Fruit fly (Drosophila melanogaster) whole organism, adult: ENCODE measurements around the gene Nepl8.

Source experiments
- CG11617 ChIP-seq: fragments of 200-800 bp; sonication (Bioruptor generic); optimal IDR thresholded peaks from 2 replicates; lab custom pipeline; 2017; ENCODE audit warnings: mild to moderate bottlenecking, missing biosample characterization, missing genetic modification reagents, missing genetic modification characterization
- CG12768 ChIP-seq: fragments of 200-800 bp; sonication (Bioruptor generic); optimal IDR thresholded peaks from 2 replicates; lab custom pipeline; 2017; ENCODE audit warnings: missing biosample characterization, missing genetic modification characterization, mild to moderate bottlenecking, moderate library complexity, missing genetic modification reagents
- CG14711 ChIP-seq: fragments of 200-800 bp; sonication (Bioruptor generic); optimal IDR thresholded peaks from 2 replicates; lab custom pipeline; 2018; ENCODE audit warnings: missing biosample characterization, mild to moderate bottlenecking, missing genetic modification characterization, moderate library complexity
- CG1620 ChIP-seq: fragments of 200-800 bp; sonication (Bioruptor generic); optimal IDR thresholded peaks from 2 replicates; lab custom pipeline; 2016; ENCODE audit warnings: missing biosample characterization, missing genetic modification characterization
- CG33017 ChIP-seq: fragments of 200-800 bp; sonication (Bioruptor generic); optimal IDR thresholded peaks from 2 replicates; lab custom pipeline; 2018; ENCODE audit warnings: missing biosample characterization, mild to moderate bottlenecking, missing genetic modification characterization, moderate library complexity
- CG5204 ChIP-seq: fragments of 200-800 bp; sonication (Bioruptor generic); optimal IDR thresholded peaks from 2 replicates; lab custom pipeline; 2016; ENCODE audit warnings: missing biosample characterization, missing genetic modification characterization
- CG7045 ChIP-seq: fragments of 200-800 bp; sonication (Bioruptor generic); optimal IDR thresholded peaks from 2 replicates; lab custom pipeline; 2017; ENCODE audit warnings: missing biosample characterization, mild to moderate bottlenecking, missing genetic modification characterization
- CG7101 ChIP-seq: fragments of 200-800 bp; sonication (Bioruptor generic); optimal IDR thresholded peaks from 2 replicates; lab custom pipeline; 2018; ENCODE audit warnings: missing biosample characterization, mild to moderate bottlenecking, missing genetic modification characterization, moderate library complexity
- Clk ChIP-seq: fragments of 200-800 bp; sonication (Bioruptor generic); optimal IDR thresholded peaks from 2 replicates; lab custom pipeline; 2017; ENCODE audit warnings: missing biosample characterization, missing genetic modification characterization
- Crg-1 ChIP-seq: fragments of 200-800 bp; sonication (Bioruptor generic); optimal IDR thresholded peaks from 2 replicates; lab custom pipeline; 2016; ENCODE audit warnings: missing biosample characterization, missing genetic modification characterization
- Hr96 ChIP-seq: fragments of 200-800 bp; sonication (Bioruptor generic); optimal IDR thresholded peaks from 2 replicates; lab custom pipeline; 2016; ENCODE audit warnings: missing biosample characterization, missing genetic modification characterization
- Mnt ChIP-seq: fragments of 200-800 bp; sonication (Bioruptor generic); optimal IDR thresholded peaks from 2 replicates; lab custom pipeline; 2016; ENCODE audit warnings: missing biosample characterization, mild to moderate bottlenecking, missing genetic modification characterization
- bab1 ChIP-seq: fragments of 200-800 bp; sonication (Bioruptor generic); optimal IDR thresholded peaks from 3 replicates; lab custom pipeline; 2019; ENCODE audit warnings: missing biosample characterization, mild to moderate bottlenecking, missing genetic modification characterization, moderate library complexity
- cic ChIP-seq: fragments of 200-800 bp; sonication (Bioruptor generic); optimal IDR thresholded peaks from 2 replicates; lab custom pipeline; 2017; ENCODE audit warnings: missing biosample characterization, mild to moderate bottlenecking, missing genetic modification characterization, moderate library complexity
- cnc ChIP-seq, 2 experiments: fragments of >200 bp; optimal IDR thresholded peaks; 2 replicates each; lab custom pipeline; 2017
- kay ChIP-seq: fragments of 200-800 bp; sonication (Bioruptor generic); peaks from one replicate; lab custom pipeline; 2016; ENCODE audit warnings: missing biosample characterization, missing genetic modification characterization, borderline replicate concordance
- ovo ChIP-seq: fragments of 200-800 bp; sonication (Bioruptor generic); optimal IDR thresholded peaks from 2 replicates; lab custom pipeline; 2016; ENCODE audit warnings: missing biosample characterization, missing genetic modification characterization
- pad ChIP-seq: fragments of 200-800 bp; sonication (Bioruptor generic); optimal IDR thresholded peaks from 3 replicates; lab custom pipeline; 2017; ENCODE audit warnings: missing biosample characterization, missing genetic modification characterization, mild to moderate bottlenecking, moderate library complexity, missing genetic modification reagents
- tj ChIP-seq: fragments of 200-800 bp; sonication (Bioruptor generic); optimal IDR thresholded peaks from 3 replicates; lab custom pipeline; 2017; ENCODE audit warnings: missing biosample characterization, mild to moderate bottlenecking, missing genetic modification characterization, moderate library complexity
- toe ChIP-seq: fragments of 200-800 bp; sonication (Bioruptor generic); optimal IDR thresholded peaks from 2 replicates; lab custom pipeline; 2016; ENCODE audit warnings: missing biosample characterization, missing genetic modification characterization

The Nepl8 gene

DNA sequence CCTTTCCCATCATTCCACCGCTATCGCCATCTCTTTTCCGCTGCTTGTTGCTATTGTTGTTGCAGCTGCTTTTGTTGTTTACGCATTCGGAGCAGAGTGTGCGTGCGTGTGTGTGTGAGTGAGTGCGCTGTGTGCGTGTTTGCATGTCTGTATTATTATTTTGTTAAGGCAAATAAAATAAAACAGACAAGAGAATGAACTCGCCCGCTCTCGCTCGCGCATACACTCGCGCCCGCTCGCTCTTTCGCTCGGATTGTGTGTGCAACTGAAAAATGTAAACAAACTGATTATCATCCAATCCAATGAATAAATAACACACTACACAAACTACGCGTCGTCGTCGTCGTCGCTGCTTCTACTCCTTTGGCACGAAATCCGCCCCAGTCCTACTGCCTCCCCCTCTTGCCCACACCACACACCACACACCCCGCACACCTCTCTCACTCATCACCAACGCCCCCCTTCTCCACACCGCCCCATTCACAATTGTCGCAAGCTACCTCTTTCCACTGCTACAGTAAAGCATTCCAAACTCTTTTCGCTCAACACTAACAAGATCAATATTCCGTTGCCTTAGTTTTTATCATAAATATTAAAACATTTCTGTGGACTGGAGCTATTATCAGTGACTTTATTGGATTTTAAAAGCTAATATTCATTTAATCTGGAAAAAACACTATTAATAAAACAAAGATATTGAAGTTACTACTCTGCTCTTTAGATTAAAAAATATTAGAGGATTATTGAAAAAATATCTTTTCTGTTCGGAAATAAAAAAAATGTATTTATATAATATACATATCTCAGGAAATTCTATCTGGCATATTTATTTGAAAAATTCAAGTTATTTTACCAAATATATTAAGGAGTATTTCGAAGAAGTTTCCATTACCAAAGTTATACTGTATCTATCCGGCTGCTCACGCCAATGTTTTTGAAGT is 33.7 kb downstream of the Nepl8 start:
- TF ChIP-seq Hr96 (GFP tag; lab: Kevin White, UChicago) (no peak), CG7101 (tag; lab: Kevin White, UChicago) (peak; percentile 73), CG12768 (GFP tag; lab: Kevin White, UChicago) (peak; percentile 83), toe (GFP tag; lab: Kevin White, UChicago) (no peak), ovo (GFP tag; lab: Kevin White, UChicago) (peak; percentile 78), cic (GFP tag; lab: Kevin White, UChicago) (peak; percentile 98), CG1620 (GFP tag; lab: Kevin White, UChicago) (peak; percentile 33), cnc (optimal IDR thresholded peaks at IDR 0.05; lab: Kevin White, UChicago) (no peak), bab1 (GFP tag; lab: Kevin White, UChicago) (no peak), tj (GFP tag; lab: Kevin White, UChicago) (no peak), pad (GFP tag; lab: Kevin White, UChicago) (peak; percentile 48), CG33017 (tag; lab: Kevin White, UChicago) (peak; percentile 51), CG7045 (GFP tag; lab: Kevin White, UChicago) (no peak), CG14711 (peak; percentile 15), kay (GFP tag; lab: Kevin White, UChicago) (peak; percentile 96), CG11617 (GFP tag; lab: Kevin White, UChicago) (peak; percentile 57), Crg-1 (GFP tag; lab: Kevin White, UChicago) (peak; percentile 48), CG5204 (GFP tag; lab: Kevin White, UChicago) (peak; percentile 2), Clk (GFP tag; lab: Kevin White, UChicago) (peak; percentile 41), Mnt (GFP tag; lab: Kevin White, UChicago) (peak; percentile 64)

- TF ChIP-seq CG14711 = peak; percentile 2
- TF ChIP-seq CG7101 (tag; lab: Kevin White, UChicago) = no peak
- no peak for TF ChIP-seq Hr96 (GFP tag; lab: Kevin White, UChicago)
- TF ChIP-seq cnc (optimal IDR thresholded peaks at IDR 0.05; lab: Kevin White, UChicago) = no peak
- TF ChIP-seq Crg-1 (GFP tag; lab: Kevin White, UChicago) = no peak
- peak; percentile 80 for TF ChIP-seq tj (GFP tag; lab: Kevin White, UChicago)
- no peak for TF ChIP-seq CG1620 (GFP tag; lab: Kevin White, UChicago)
- peak; percentile 68 for TF ChIP-seq cic (GFP tag; lab: Kevin White, UChicago)
- peak; percentile 0 for TF ChIP-seq ovo (GFP tag; lab: Kevin White, UChicago)
- TF ChIP-seq CG33017 (tag; lab: Kevin White, UChicago) = no peak
These were observed 34.3 kb downstream of the Nepl8 start for dm6 chr2L:16522286-16522646.

- TF ChIP-seq cic (GFP tag; lab: Kevin White, UChicago) (peak; percentile 95), Hr96 (GFP tag; lab: Kevin White, UChicago) (no peak), tj (GFP tag; lab: Kevin White, UChicago) (peak; percentile 74), Mnt (GFP tag; lab: Kevin White, UChicago) (peak; percentile 42), CG1620 (GFP tag; lab: Kevin White, UChicago) (peak; percentile 24), CG11617 (GFP tag; lab: Kevin White, UChicago) (peak; percentile 6), CG7045 (GFP tag; lab: Kevin White, UChicago) (peak; percentile 59), CG7101 (tag; lab: Kevin White, UChicago) (peak; percentile 47), ovo (GFP tag; lab: Kevin White, UChicago) (peak; percentile 77), cnc (optimal IDR thresholded peaks at IDR 0.05; lab: Kevin White, UChicago) (peak in 1 of 2 experiments; percentile 2), CG12768 (GFP tag; lab: Kevin White, UChicago) (peak; percentile 75), kay (GFP tag; lab: Kevin White, UChicago) (peak; percentile 87), Crg-1 (GFP tag; lab: Kevin White, UChicago) (no peak), toe (GFP tag; lab: Kevin White, UChicago) (peak; percentile 30), bab1 (GFP tag; lab: Kevin White, UChicago) (no peak), pad (GFP tag; lab: Kevin White, UChicago) (peak; percentile 42), CG33017 (tag; lab: Kevin White, UChicago) (peak; percentile 23), Clk (GFP tag; lab: Kevin White, UChicago) (peak; percentile 47), CG5204 (GFP tag; lab: Kevin White, UChicago) (no peak), CG14711 (peak; percentile 22)
These were observed 35.1 kb downstream of the Nepl8 start for dm6 chr2L:16523091-16523490.

dm6 chr2L:16525114-16525513 is 37.2 kb downstream of the Nepl8 start:
- peak; percentile 42 for TF ChIP-seq tj (GFP tag; lab: Kevin White, UChicago)
- TF ChIP-seq ovo (GFP tag; lab: Kevin White, UChicago) = no peak

- TF ChIP-seq cnc (optimal IDR thresholded peaks at IDR 0.05; lab: Kevin White, UChicago) = peak; percentile 100
- TF ChIP-seq CG7045 (GFP tag; lab: Kevin White, UChicago) = peak; percentile 55
- TF ChIP-seq ovo (GFP tag; lab: Kevin White, UChicago) = peak; percentile 68
- TF ChIP-seq tj (GFP tag; lab: Kevin White, UChicago) = peak; percentile 95
- peak; percentile 1 for TF ChIP-seq Crg-1 (GFP tag; lab: Kevin White, UChicago)
- no peak for TF ChIP-seq CG7101 (tag; lab: Kevin White, UChicago)
- TF ChIP-seq Hr96 (GFP tag; lab: Kevin White, UChicago) = peak; percentile 36
- TF ChIP-seq cic (GFP tag; lab: Kevin White, UChicago) = peak; percentile 96
- peak; percentile 6 for TF ChIP-seq bab1 (GFP tag; lab: Kevin White, UChicago)
- TF ChIP-seq CG5204 (GFP tag; lab: Kevin White, UChicago) = no peak
- peak; percentile 33 for TF ChIP-seq CG12768 (GFP tag; lab: Kevin White, UChicago)
- peak; percentile 11 for TF ChIP-seq Clk (GFP tag; lab: Kevin White, UChicago)
- TF ChIP-seq CG33017 (tag; lab: Kevin White, UChicago) = no peak
- peak; percentile 95 for TF ChIP-seq pad (GFP tag; lab: Kevin White, UChicago)
- peak; percentile 81 for TF ChIP-seq Mnt (GFP tag; lab: Kevin White, UChicago)
These were observed 38.1 kb downstream of the Nepl8 start for dm6 chr2L:16526015-16526518.
